Worm (Caenorhabditis elegans) whole organism, midembryonic: Measurements from ENCODE around the gene aexr-3.

Experiments
- T22C8.4 ChIP-seq: fragments of 200-800 bp; sonication (Bioruptor generic); IDR thresholded peaks from 2 replicates; pipeline ENCODE4 v1.3.6; 2022; ENCODE audit warnings: missing genetic modification characterization, missing compliant biosample characterization
- flt-1 ChIP-seq: fragments of 200-800 bp; sonication (Bioruptor generic); IDR thresholded peaks from 2 replicates; pipeline ENCODE4 v1.3.6; 2022; ENCODE audit warnings: missing genetic modification characterization, missing compliant biosample characterization
- med-1 ChIP-seq: sonication (generic microtip); optimal IDR thresholded peaks from 2 replicates; lab custom pipeline; 2017; ENCODE audit warnings: missing genetic modification characterization, mild to moderate bottlenecking, missing compliant biosample characterization, antibody characterized with exemption, missing genetic modification reagents; ENCODE audit not compliant: insufficient read depth
- ref-1 ChIP-seq: fragments of 200-800 bp; sonication (Bioruptor generic); conservative IDR thresholded peaks from 2 replicates; pipeline ENCODE4 v1.3.6; 2022; ENCODE audit warnings: missing genetic modification reagents, missing genetic modification characterization, missing compliant biosample characterization
- tab-1 ChIP-seq: fragments of 200-800 bp; sonication (Bioruptor generic); IDR thresholded peaks from 2 replicates; pipeline ENCODE4 v1.3.6; 2022; ENCODE audit warnings: missing genetic modification characterization, missing compliant biosample characterization

DNA sequence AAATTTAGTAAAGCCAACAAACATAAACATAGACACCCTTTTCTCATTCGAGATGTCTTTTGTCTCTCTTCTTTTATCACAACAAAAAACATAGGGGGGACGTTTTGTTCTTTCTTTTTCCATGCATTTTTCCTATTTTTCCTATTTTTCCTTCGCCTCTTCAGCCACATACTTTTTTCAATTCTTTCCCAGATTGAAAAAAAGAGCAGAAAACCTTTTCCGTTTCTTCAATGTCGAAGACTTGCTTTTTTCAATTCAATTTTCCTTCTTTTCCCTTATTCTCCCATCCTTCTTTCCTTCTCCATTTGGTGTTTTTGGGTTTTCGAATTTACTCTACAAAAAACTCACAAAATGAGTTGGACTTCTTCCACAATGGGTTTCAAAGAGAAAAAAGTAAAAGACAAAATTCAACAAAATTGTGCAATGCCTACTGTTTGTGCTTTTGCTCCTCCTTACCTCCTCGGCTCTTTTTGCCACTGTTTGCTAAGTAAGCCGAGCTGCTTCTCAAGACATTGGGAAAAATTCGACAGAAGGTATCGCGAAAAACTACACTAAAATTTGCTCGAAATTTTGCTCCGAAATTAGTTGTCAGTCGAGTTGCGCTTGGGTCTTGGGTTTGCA, 35.6 kb upstream of the aexr-3 start:
- no peak for TF ChIP-seq flt-1
- TF ChIP-seq ref-1 (GFP tag; lab: Robert Waterston, UW) = no peak
- no peak for TF ChIP-seq T22C8.4 (GFP tag; lab: Robert Waterston, UW)
- no peak for TF ChIP-seq tab-1
- no peak for TF ChIP-seq med-1
